Fruit fly (Drosophila melanogaster) whole organism, embryonic: Measurements from ENCODE around the gene drpr.

ENCODE experiments used
- Antp ChIP-seq: fragments of 200-800 bp; sonication (Bioruptor generic); optimal IDR thresholded peaks from 3 replicates; lab custom pipeline; 2016; ENCODE audit warnings: missing biosample characterization, missing genetic modification characterization
- Atf6 ChIP-seq: fragments of 200-800 bp; sonication (Bioruptor generic); IDR thresholded peaks from 2 replicates; pipeline ENCODE4 v1.3.6; 2022; ENCODE audit warnings: missing biosample characterization, missing genetic modification characterization
- Bteb2 ChIP-seq: fragments of 200-800 bp; sonication (Bioruptor generic); optimal IDR thresholded peaks from 2 replicates; lab custom pipeline; 2016; ENCODE audit warnings: missing biosample characterization, missing genetic modification characterization
- CG1024 ChIP-seq: fragments of 200-800 bp; sonication (Bioruptor generic); IDR thresholded peaks from 2 replicates; pipeline ENCODE4 v1.3.6; 2022; ENCODE audit warnings: missing biosample characterization, missing genetic modification characterization
- CG10431 ChIP-seq: fragments of 200-800 bp; sonication (Bioruptor generic); optimal IDR thresholded peaks from 3 replicates; lab custom pipeline; 2018; ENCODE audit warnings: missing biosample characterization, mild to moderate bottlenecking, missing genetic modification characterization
- CG10565 ChIP-seq: fragments of 200-800 bp; sonication (Bioruptor generic); optimal IDR thresholded peaks from 3 replicates; lab custom pipeline; 2016; ENCODE audit warnings: missing biosample characterization, mild to moderate bottlenecking, missing genetic modification characterization
- CG10654 ChIP-seq: fragments of 200-800 bp; sonication (Bioruptor generic); optimal IDR thresholded peaks from 2 replicates; lab custom pipeline; 2016; ENCODE audit warnings: missing biosample characterization, missing genetic modification characterization
- CG11085 ChIP-seq: fragments of 200-800 bp; sonication (Bioruptor generic); IDR thresholded peaks from 2 replicates; pipeline ENCODE4 v1.3.6; 2022; ENCODE audit warnings: missing biosample characterization, missing genetic modification characterization
- CG12071 ChIP-seq: fragments of 200-800 bp; sonication (Bioruptor generic); optimal IDR thresholded peaks from 3 replicates; lab custom pipeline; 2018; ENCODE audit warnings: missing biosample characterization, mild to moderate bottlenecking, missing genetic modification characterization
- CG13287 ChIP-seq: fragments of 200-800 bp; sonication (Bioruptor generic); IDR thresholded peaks from 2 replicates; pipeline ENCODE4 v1.3.6; 2022; ENCODE audit warnings: missing biosample characterization, missing genetic modification characterization; ENCODE audit not compliant: partially characterized antibody
- CG13775 ChIP-seq: fragments of 200-800 bp; sonication (Bioruptor generic); optimal IDR thresholded peaks from 3 replicates; lab custom pipeline; 2017; ENCODE audit warnings: missing biosample characterization, mild to moderate bottlenecking, missing genetic modification characterization
- CG17328 ChIP-seq: fragments of 200-800 bp; sonication (Bioruptor generic); IDR thresholded peaks from 2 replicates; pipeline ENCODE4 v1.3.6; 2022; ENCODE audit warnings: missing biosample characterization, missing genetic modification characterization
- CG17359 ChIP-seq: fragments of 200-800 bp; sonication (Bioruptor generic); optimal IDR thresholded peaks from 3 replicates; lab custom pipeline; 2018; ENCODE audit warnings: missing biosample characterization, mild to moderate bottlenecking, missing genetic modification characterization, moderate library complexity
- CG2712 ChIP-seq: fragments of 200-800 bp; optimal IDR thresholded peaks from 3 replicates; lab custom pipeline; 2019; ENCODE audit warnings: missing biosample characterization, mild to moderate bottlenecking, missing genetic modification characterization, moderate library complexity
- CG31441 ChIP-seq: fragments of 200-800 bp; sonication (Bioruptor generic); IDR thresholded peaks from 2 replicates; pipeline ENCODE4 v1.3.6; 2022; ENCODE audit warnings: missing biosample characterization, missing genetic modification characterization
- CG5245 ChIP-seq: fragments of 200-800 bp; sonication (Bioruptor generic); optimal IDR thresholded peaks from 3 replicates; lab custom pipeline; 2016; ENCODE audit warnings: missing biosample characterization, missing genetic modification characterization
- CG6654 ChIP-seq: fragments of 200-800 bp; sonication (Bioruptor generic); optimal IDR thresholded peaks from 2 replicates; lab custom pipeline; 2017; ENCODE audit warnings: missing biosample characterization, mild to moderate bottlenecking, missing genetic modification characterization
- CG8089 ChIP-seq: fragments of 200-800 bp; sonication (Bioruptor generic); optimal IDR thresholded peaks from 3 replicates; lab custom pipeline; 2016; ENCODE audit warnings: missing biosample characterization, missing genetic modification characterization
- CG8388 ChIP-seq: fragments of 200-800 bp; sonication (Bioruptor generic); optimal IDR thresholded peaks from 2 replicates; lab custom pipeline; 2019; ENCODE audit warnings: missing biosample characterization, mild to moderate bottlenecking, missing genetic modification characterization, moderate library complexity
- Ets97D ChIP-seq: fragments of 200-800 bp; sonication (Bioruptor generic); optimal IDR thresholded peaks from 3 replicates; lab custom pipeline; 2016; ENCODE audit warnings: missing biosample characterization, missing genetic modification characterization
- Fer1 ChIP-seq: fragments of 200-800 bp; sonication (Bioruptor generic); optimal IDR thresholded peaks from 2 replicates; lab custom pipeline; 2017; ENCODE audit warnings: missing biosample characterization, mild to moderate bottlenecking, missing genetic modification characterization
- Gug ChIP-seq: fragments of 200-800 bp; sonication (Bioruptor generic); IDR thresholded peaks from 4 replicates; pipeline ENCODE4 v1.3.6; 2022; ENCODE audit warnings: missing biosample characterization, missing genetic modification characterization
- Hsf ChIP-seq: fragments of 200-800 bp; sonication (Bioruptor generic); optimal IDR thresholded peaks from 3 replicates; lab custom pipeline; 2016; ENCODE audit warnings: missing biosample characterization, missing genetic modification characterization
- Lim3 ChIP-seq: fragments of 200-800 bp; sonication (Bioruptor generic); IDR thresholded peaks from 2 replicates; pipeline ENCODE4 v1.3.6; 2022; ENCODE audit warnings: missing biosample characterization, missing genetic modification characterization
- Mrtf ChIP-seq: fragments of 200-800 bp; sonication (Bioruptor generic); IDR thresholded peaks from 3 replicates; pipeline ENCODE4 v1.3.6; 2022; ENCODE audit warnings: missing biosample characterization, missing genetic modification characterization
- Neu2 ChIP-seq: fragments of 200-800 bp; sonication (Bioruptor generic); optimal IDR thresholded peaks from 3 replicates; lab custom pipeline; 2016; ENCODE audit warnings: missing biosample characterization, missing genetic modification characterization, borderline replicate concordance
- Sin3A ChIP-seq: fragments of >200 bp; optimal IDR thresholded peaks from 2 replicates; lab custom pipeline; 2018
- Sry-δ ChIP-seq: fragments of 200-800 bp; sonication (Bioruptor generic); optimal IDR thresholded peaks from 2 replicates; lab custom pipeline; 2016; ENCODE audit warnings: missing biosample characterization, missing genetic modification characterization
- Vsx1 ChIP-seq: fragments of 200-800 bp; sonication (Bioruptor generic); optimal IDR thresholded peaks from 2 replicates; lab custom pipeline; 2017; ENCODE audit warnings: missing biosample characterization, mild to moderate bottlenecking, missing genetic modification characterization, missing genetic modification reagents
- Xbp1 ChIP-seq: fragments of 200-800 bp; sonication (Bioruptor generic); optimal IDR thresholded peaks from 3 replicates; lab custom pipeline; 2016; ENCODE audit warnings: missing biosample characterization, mild to moderate bottlenecking, missing genetic modification characterization
- ato ChIP-seq: fragments of 200-800 bp; sonication (Bioruptor generic); IDR thresholded peaks from 2 replicates; pipeline ENCODE4 v1.3.6; 2022; ENCODE audit warnings: missing biosample characterization, missing genetic modification characterization; ENCODE audit not compliant: partially characterized antibody
- bsh ChIP-seq, 2 experiments: fragments of 200-800 bp; sonication (Bioruptor generic); optimal IDR thresholded peaks; 2 replicates each; lab custom pipeline; 2017 to 2018; ENCODE audit warnings: mild to moderate bottlenecking in 2 of 2, missing biosample characterization in 2 of 2, missing genetic modification characterization in 2 of 2, moderate library complexity in 1 of 2
- crc ChIP-seq: fragments of 200-800 bp; sonication (Bioruptor generic); optimal IDR thresholded peaks from 2 replicates; lab custom pipeline; 2016; ENCODE audit warnings: missing biosample characterization, missing genetic modification characterization
- fd3F ChIP-seq: fragments of 200-800 bp; sonication (Bioruptor generic); optimal IDR thresholded peaks from 2 replicates; lab custom pipeline; 2018; ENCODE audit warnings: missing biosample characterization, mild to moderate bottlenecking, missing genetic modification characterization, moderate library complexity
- gce ChIP-seq: fragments of 200-800 bp; sonication (Bioruptor generic); IDR thresholded peaks from 3 replicates; pipeline ENCODE4 v1.3.6; 2022; ENCODE audit warnings: missing biosample characterization, missing genetic modification characterization
- mirr ChIP-seq: fragments of 200-800 bp; sonication (Bioruptor generic); optimal IDR thresholded peaks from 3 replicates; lab custom pipeline; 2018; ENCODE audit warnings: missing biosample characterization, mild to moderate bottlenecking, missing genetic modification characterization
- nau ChIP-seq: fragments of 200-800 bp; sonication (Bioruptor generic); optimal IDR thresholded peaks from 3 replicates; lab custom pipeline; 2017; ENCODE audit warnings: missing biosample characterization, mild to moderate bottlenecking, missing genetic modification characterization, missing genetic modification reagents
- pan ChIP-seq, 4 experiments: fragments of >200 bp in 3 of 4; fragments of 200-800 bp in 1 of 4; sonication (Bioruptor generic) in 1 of 4; optimal IDR thresholded peaks in 3 of 4; IDR thresholded peaks in 1 of 4; 2 replicates each; pipeline versions ENCODE4 v1.3.6 to Lab custom; 2017 to 2022; ENCODE audit warnings: missing biosample characterization in 2 of 4, missing genetic modification characterization in 2 of 4, mixed read lengths in 1 of 4
- peb ChIP-seq: fragments of 200-800 bp; sonication (Bioruptor generic); IDR thresholded peaks from 2 replicates; pipeline ENCODE4 v1.3.6; 2022; ENCODE audit warnings: missing biosample characterization, missing genetic modification characterization
- sc ChIP-seq, 3 experiments: fragments of >200 bp in 2 of 3; fragments of 200-800 bp in 1 of 3; sonication (Bioruptor generic) in 1 of 3; optimal IDR thresholded peaks; 2 replicates in 2 of 3; 3 replicates in 1 of 3; lab custom pipeline; 2017; ENCODE audit warnings: mild to moderate bottlenecking in 1 of 3, missing biosample characterization in 1 of 3, missing genetic modification characterization in 1 of 3, missing genetic modification reagents in 1 of 3
- scrt ChIP-seq: fragments of 200-800 bp; sonication (Bioruptor generic); optimal IDR thresholded peaks from 2 replicates; lab custom pipeline; 2018; ENCODE audit warnings: missing biosample characterization, mild to moderate bottlenecking, missing genetic modification characterization, moderate library complexity
- slp2 ChIP-seq: fragments of 200-800 bp; sonication (Bioruptor generic); optimal IDR thresholded peaks from 2 replicates; lab custom pipeline; 2016; ENCODE audit warnings: missing biosample characterization, missing genetic modification characterization
- sob ChIP-seq: fragments of 200-800 bp; sonication (Bioruptor generic); IDR thresholded peaks from 2 replicates; pipeline ENCODE4 v1.3.6; 2022; ENCODE audit warnings: missing biosample characterization, missing genetic modification characterization
- stwl ChIP-seq: fragments of 200-800 bp; sonication (Bioruptor generic); optimal IDR thresholded peaks from 3 replicates; lab custom pipeline; 2018; ENCODE audit warnings: missing biosample characterization, mild to moderate bottlenecking, missing genetic modification characterization, moderate library complexity
- sug ChIP-seq: fragments of 200-800 bp; optimal IDR thresholded peaks from 2 replicates; lab custom pipeline; 2019; ENCODE audit warnings: missing biosample characterization, mild to moderate bottlenecking, missing genetic modification characterization, moderate library complexity
- vvl ChIP-seq: fragments of 200-800 bp; sonication (Bioruptor generic); IDR thresholded peaks from 2 replicates; pipeline ENCODE4 v1.3.6; 2022; ENCODE audit warnings: missing biosample characterization, missing genetic modification characterization
- wek ChIP-seq: fragments of 200-800 bp; sonication (Bioruptor generic); optimal IDR thresholded peaks from 3 replicates; lab custom pipeline; 2018; ENCODE audit warnings: missing biosample characterization, mild to moderate bottlenecking, missing genetic modification characterization, moderate library complexity
- yki ChIP-seq: fragments of >200 bp; optimal IDR thresholded peaks from 3 replicates; lab custom pipeline; 2018

The drpr gene

DNA sequence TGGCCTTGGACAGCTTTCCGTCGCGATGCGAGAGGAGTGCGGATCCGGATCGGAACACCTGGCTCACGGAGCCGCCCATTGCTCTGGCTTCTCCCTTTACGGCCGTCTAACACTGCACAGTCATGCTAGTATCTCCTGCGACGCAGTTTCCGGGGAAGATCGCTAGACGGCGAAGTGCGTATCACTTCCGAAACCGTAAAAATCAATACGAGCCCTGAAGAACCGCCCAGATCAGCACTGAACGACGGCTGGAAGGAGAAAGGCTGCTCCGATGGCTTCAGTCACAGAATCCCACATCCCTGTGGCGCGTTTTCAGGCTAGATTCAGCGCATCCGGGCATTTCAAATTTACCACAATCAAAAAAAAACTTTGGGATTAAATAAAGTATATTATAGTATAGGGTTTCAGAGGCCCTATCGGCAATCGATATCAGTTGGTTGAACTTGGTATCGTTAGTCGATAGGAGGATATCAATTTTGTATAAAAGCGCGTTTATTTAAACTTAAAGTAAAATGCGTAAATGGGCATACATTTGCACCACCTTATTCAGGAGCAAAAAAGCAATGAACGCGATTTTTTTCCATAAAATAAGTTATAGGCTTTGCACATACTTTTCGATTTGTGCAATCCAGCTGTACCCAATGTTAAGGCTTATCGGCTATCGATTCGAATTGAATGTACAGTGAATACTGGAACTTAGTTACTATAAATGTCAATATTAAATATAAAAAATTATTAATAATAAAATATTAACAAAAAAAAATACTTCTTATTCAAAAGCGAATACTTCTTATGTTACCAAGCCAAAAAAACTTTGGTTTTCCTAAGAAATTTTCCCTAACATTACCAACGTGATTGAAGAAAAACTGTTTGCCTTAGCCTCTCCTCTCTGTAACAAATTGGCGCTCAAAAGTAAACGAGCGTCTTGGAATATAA is 44.1 kb upstream of the drpr start, which contains the start of the genes CG13933 and PolD2 (continued):
- TF ChIP-seq CG17328 (GFP tag; lab: Robert Waterston, UW), result peak; percentile 99
- peak; percentile 97 for TF ChIP-seq Atf6
- TF ChIP-seq Gug (GFP tag; lab: Robert Waterston, UW), result peak; percentile 67; the same call in 2 of the 4 replicates
- TF ChIP-seq mirr, result no peak
- TF ChIP-seq nau, result no peak
- TF ChIP-seq bsh (GFP tag; optimal IDR thresholded peaks at IDR 0.05; lab: Kevin White, UChicago), result peak in 1 of 2 experiments; percentile 100
- TF ChIP-seq Neu2 (GFP tag; lab: Kevin White, UChicago), result no peak
- peak; percentile 97 for TF ChIP-seq CG2712
- peak; percentile 94 for TF ChIP-seq peb (GFP tag; lab: Robert Waterston, UW)
- TF ChIP-seq scrt (GFP tag; lab: Kevin White, UChicago), result no peak
- peak; percentile 99 for TF ChIP-seq sob
- peak; percentile 79 for TF ChIP-seq Antp
- no peak for TF ChIP-seq Vsx1
- peak; percentile 96 for TF ChIP-seq CG13775 (GFP tag; lab: Kevin White, UChicago)
- TF ChIP-seq CG31441 (GFP tag; lab: Robert Waterston, UW), result no peak; the same call in 1 of the 2 replicates
- TF ChIP-seq gce (GFP tag; lab: Robert Waterston, UW), result peak; percentile 89
- TF ChIP-seq CG12071 (GFP tag; lab: Kevin White, UChicago), result no peak
- no peak for TF ChIP-seq sc (optimal IDR thresholded peaks at IDR 0.05; lab: Kevin White, UChicago)
- TF ChIP-seq sc (GFP tag; optimal IDR thresholded peaks at IDR 0.05; lab: Kevin White, UChicago), result peak; percentile 96
- TF ChIP-seq Hsf (GFP tag; lab: Kevin White, UChicago), result peak; percentile 90
- peak; percentile 24 for TF ChIP-seq wek (GFP tag; lab: Kevin White, UChicago)
- TF ChIP-seq yki, result no peak
- peak; percentile 98 for TF ChIP-seq fd3F (GFP tag; lab: Kevin White, UChicago)
- peak; percentile 54 for TF ChIP-seq Ets97D (GFP tag; lab: Kevin White, UChicago)
- peak; percentile 86 for TF ChIP-seq CG13287 (GFP tag; lab: Robert Waterston, UW)
- peak; percentile 98 for TF ChIP-seq Xbp1 (GFP tag; lab: Kevin White, UChicago)
- peak; percentile 55 for TF ChIP-seq CG5245 (GFP tag; lab: Kevin White, UChicago)
- TF ChIP-seq CG10565 (GFP tag; lab: Kevin White, UChicago), result peak; percentile 5
- peak; percentile 73 for TF ChIP-seq Bteb2 (GFP tag; lab: Kevin White, UChicago)
- peak; percentile 81 for TF ChIP-seq slp2 (GFP tag; lab: Kevin White, UChicago)
- TF ChIP-seq Lim3 (GFP tag; lab: Robert Waterston, UW), result peak; percentile 95
- TF ChIP-seq CG17359 (tag; lab: Kevin White, UChicago), result peak; percentile 91
- TF ChIP-seq crc (GFP tag; lab: Kevin White, UChicago), result peak; percentile 25
- peak; percentile 35 for TF ChIP-seq Sry-δ
- TF ChIP-seq CG1024, result peak; percentile 92
- TF ChIP-seq CG10654 (GFP tag; lab: Kevin White, UChicago), result no peak
- peak; percentile 95 for TF ChIP-seq vvl
- TF ChIP-seq sug (tag; lab: Kevin White, UChicago), result peak; percentile 95
- no peak; the same call in 1 of the 2 replicates for TF ChIP-seq ato (GFP tag; lab: Robert Waterston, UW)
- peak; percentile 68 for TF ChIP-seq CG8089 (GFP tag; lab: Kevin White, UChicago)
- TF ChIP-seq CG10431 (GFP tag; lab: Kevin White, UChicago), result peak; percentile 93
- TF ChIP-seq CG11085 (GFP tag; lab: Robert Waterston, UW), result peak; percentile 96
- TF ChIP-seq stwl (tag; lab: Kevin White, UChicago), result no peak
- TF ChIP-seq CG6654 (GFP tag; lab: Kevin White, UChicago), result peak; percentile 65
- peak; percentile 96 for TF ChIP-seq CG8388 (GFP tag; lab: Kevin White, UChicago)
- peak; percentile 84 for TF ChIP-seq Mrtf (GFP tag; lab: Robert Waterston, UW)
- TF ChIP-seq pan (optimal IDR thresholded peaks at IDR 0.05; lab: Kevin White, UChicago), result no peak
- TF ChIP-seq pan (GFP tag; optimal IDR thresholded peaks at IDR 0.05 in 1 of 2, IDR thresholded peaks at IDR 0.05 in 1 of 2), result peak in 1 of 2 experiments; percentile 96
- no peak for TF ChIP-seq Sin3A (lab: Kevin White, UChicago)
- no peak for TF ChIP-seq Fer1 (GFP tag; lab: Kevin White, UChicago)
